Worm (Caenorhabditis elegans) whole organism, late embryonic: ENCODE measurements around the gene dpm-3.

Experiments
- ahr-1 ChIP-seq: sonication (generic microtip); optimal IDR thresholded peaks from 2 replicates; lab custom pipeline; 2016; ENCODE audit warnings: missing genetic modification characterization, missing compliant biosample characterization
- ama-1 ChIP-seq: fragments of 150-350 bp; optimal IDR thresholded peaks from 2 replicates; lab custom pipeline; 2014
- ceh-14 ChIP-seq: sonication (generic microtip); optimal IDR thresholded peaks from 2 replicates; lab custom pipeline; 2016; ENCODE audit warnings: missing genotype, missing genetic modification characterization, missing compliant biosample characterization
- ceh-9 ChIP-seq: sonication (generic microtip); optimal IDR thresholded peaks from 2 replicates; lab custom pipeline; 2016; ENCODE audit warnings: mild to moderate bottlenecking, missing genetic modification characterization, inconsistent platforms, missing compliant biosample characterization
- elt-2 ChIP-seq: sonication (generic microtip); optimal IDR thresholded peaks from 2 replicates; lab custom pipeline; 2016; ENCODE audit warnings: missing genetic modification reagents, missing genetic modification characterization, missing compliant biosample characterization
- ets-4 ChIP-seq: sonication (generic microtip); optimal IDR thresholded peaks from 2 replicates; lab custom pipeline; 2016; ENCODE audit warnings: missing genetic modification characterization, missing compliant biosample characterization
- hlh-30 ChIP-seq: sonication (generic microtip); optimal IDR thresholded peaks from 2 replicates; lab custom pipeline; 2017; ENCODE audit warnings: antibody characterized with exemption, missing genetic modification characterization, missing compliant biosample characterization; ENCODE audit not compliant: insufficient read depth
- pat-9 ChIP-seq: fragments of 200-800 bp; sonication (Bioruptor generic); optimal IDR thresholded peaks from 2 replicates; lab custom pipeline; 2018; ENCODE audit warnings: mild to moderate bottlenecking, missing genetic modification characterization, moderate library complexity, missing compliant biosample characterization
- pha-4 ChIP-seq: fragments of 150-350 bp; optimal IDR thresholded peaks from 2 replicates; lab custom pipeline; 2018; ENCODE audit warnings: missing biosample characterization, missing genetic modification reagents, missing genetic modification characterization
- pqm-1 ChIP-seq: sonication (generic microtip); optimal IDR thresholded peaks from 2 replicates; lab custom pipeline; 2016; ENCODE audit warnings: missing genetic modification characterization, missing compliant biosample characterization
- ref-2 ChIP-seq: sonication (generic microtip); optimal IDR thresholded peaks from 2 replicates; lab custom pipeline; 2016; ENCODE audit warnings: missing genetic modification characterization, missing compliant biosample characterization
- syd-9 ChIP-seq: sonication (generic microtip); optimal IDR thresholded peaks from 2 replicates; lab custom pipeline; 2016; ENCODE audit warnings: mild to moderate bottlenecking, missing genetic modification characterization, moderate library complexity, missing compliant biosample characterization
- tbx-2 ChIP-seq: sonication (generic microtip); optimal IDR thresholded peaks from 2 replicates; lab custom pipeline; 2016; ENCODE audit warnings: missing genetic modification characterization, missing compliant biosample characterization
- unc-55 ChIP-seq: sonication (generic microtip); optimal IDR thresholded peaks from 2 replicates; lab custom pipeline; 2017; ENCODE audit warnings: missing biosample characterization, missing genetic modification reagents, missing genetic modification characterization

- TF ChIP-seq pha-4 (tag; lab: Kevin White, UChicago) (no peak), pat-9 (no peak), hlh-30 (tag; lab: Kevin White, UChicago) (no peak), elt-2 (tag; lab: Kevin White, UChicago) (no peak), syd-9 (tag; lab: Kevin White, UChicago) (no peak), ets-4 (no peak), tbx-2 (tag; lab: Kevin White, UChicago) (no peak), pqm-1 (tag; lab: Kevin White, UChicago) (no peak), ceh-14 (tag; lab: Kevin White, UChicago) (no peak), ceh-9 (tag; lab: Kevin White, UChicago) (no peak), ahr-1 (tag; lab: Kevin White, UChicago) (no peak), ref-2 (no peak), ama-1 (no peak), unc-55 (GFP tag; lab: Kevin White, UChicago) (no peak)
These were observed 34.2 kb downstream of the dpm-3 start for ce11 chrIV:12425595-12425994.
